Worm (Caenorhabditis elegans) whole organism, dauer: ENCODE measurements around the gene nhr-249.

ENCODE experiments used
- unc-62 ChIP-seq: sonication (generic microtip); optimal IDR thresholded peaks from 2 replicates; lab custom pipeline; 2017; ENCODE audit warnings: missing biosample characterization, missing genetic modification reagents, missing genetic modification characterization

nhr-249 gene

DNA sequence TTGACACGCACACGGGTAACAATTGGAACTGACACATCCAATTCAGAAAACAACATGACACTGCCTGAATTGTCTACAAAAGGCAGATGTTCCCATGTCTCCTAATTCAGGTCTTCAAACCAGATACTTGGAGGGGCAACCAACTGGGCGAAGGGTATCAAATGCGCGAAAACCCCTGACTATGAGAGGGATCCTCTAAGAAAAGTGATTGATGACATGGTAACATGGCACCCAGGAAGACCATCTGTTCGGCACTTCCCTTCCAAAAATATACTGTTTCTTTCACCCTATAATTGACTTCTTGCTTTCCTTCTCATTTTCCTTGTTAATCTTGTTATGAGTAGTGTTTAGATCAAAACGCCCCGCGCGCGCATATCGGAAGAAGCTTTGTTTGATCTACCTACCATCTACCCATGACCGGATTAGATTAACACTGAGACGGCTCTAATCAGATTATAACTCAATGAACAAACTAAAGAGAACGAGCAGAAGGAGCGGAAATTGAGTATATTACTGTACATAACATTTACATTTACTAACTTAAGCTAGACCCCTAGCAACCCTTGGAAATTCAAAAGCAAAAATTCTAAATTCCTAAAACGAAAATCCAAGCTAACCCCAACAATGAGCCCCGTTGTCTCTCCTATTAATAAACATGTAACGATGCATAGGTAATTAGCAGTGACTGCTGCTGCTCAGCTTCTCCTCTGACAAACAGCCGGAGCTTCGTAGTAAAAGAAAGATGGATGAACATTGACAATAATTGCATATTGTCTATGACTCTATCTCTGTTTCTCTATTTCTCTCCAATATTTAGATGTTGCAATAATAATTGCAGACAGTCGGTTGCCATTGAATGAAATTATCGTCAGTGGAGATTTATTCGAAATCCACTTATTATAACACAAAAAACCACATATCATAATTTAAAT is 12.4 kb upstream of the nhr-249 start:
- no peak for TF ChIP-seq unc-62 (GFP tag; lab: Kevin White, UChicago)

DNA sequence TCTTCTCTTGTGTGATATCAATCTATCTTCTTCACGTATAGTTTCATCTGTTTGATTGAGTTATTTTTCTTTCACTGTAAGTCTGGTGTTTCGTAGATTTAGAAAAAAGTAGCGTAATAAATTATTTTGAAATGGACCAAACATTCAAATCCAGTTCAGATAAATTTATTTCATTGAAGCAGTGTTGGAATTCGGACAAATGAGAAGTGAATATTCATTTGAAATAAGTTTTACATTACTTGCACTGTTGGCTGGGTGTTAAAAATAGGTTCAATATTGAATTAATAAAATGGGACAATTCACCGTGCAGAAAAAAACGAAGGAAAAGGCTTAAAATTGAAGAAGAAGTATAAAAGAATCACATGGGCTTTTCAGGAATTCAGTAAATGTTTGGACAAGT is 6.3 kb upstream of the nhr-249 start:
- no peak for TF ChIP-seq unc-62 (GFP tag; lab: Kevin White, UChicago)

DNA sequence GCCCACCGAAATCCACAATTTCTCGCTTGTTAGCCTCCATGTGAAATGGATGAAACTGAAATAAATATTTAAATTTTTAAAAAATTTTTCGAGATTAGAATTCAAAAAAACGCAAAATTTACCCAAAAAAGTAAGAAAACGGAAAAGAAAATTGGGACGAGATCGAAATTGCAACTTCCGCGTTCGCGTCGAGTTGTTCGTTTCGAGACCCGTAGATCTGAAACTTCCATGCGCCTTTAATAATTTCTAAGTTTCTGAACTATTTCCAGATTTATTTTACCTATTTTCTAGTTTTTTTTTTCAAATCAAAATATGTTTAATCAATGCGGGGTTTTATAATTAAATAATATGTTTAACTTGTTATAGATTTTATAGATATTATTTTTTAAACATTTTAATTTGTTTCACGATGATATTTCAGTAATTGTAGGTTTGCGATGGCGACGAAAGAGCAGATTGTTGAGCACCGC is 4.8 kb upstream of the nhr-249 start, which contains the start of the genes pgl-1 and him-3:
pgl-1 (minus strand) TSS at position 230 of the 470 bp plus-strand sequence.
him-3 (plus strand) TSS at position 420 of the 470 bp plus-strand sequence.
- TF ChIP-seq unc-62 (GFP tag; lab: Kevin White, UChicago) = no peak

DNA sequence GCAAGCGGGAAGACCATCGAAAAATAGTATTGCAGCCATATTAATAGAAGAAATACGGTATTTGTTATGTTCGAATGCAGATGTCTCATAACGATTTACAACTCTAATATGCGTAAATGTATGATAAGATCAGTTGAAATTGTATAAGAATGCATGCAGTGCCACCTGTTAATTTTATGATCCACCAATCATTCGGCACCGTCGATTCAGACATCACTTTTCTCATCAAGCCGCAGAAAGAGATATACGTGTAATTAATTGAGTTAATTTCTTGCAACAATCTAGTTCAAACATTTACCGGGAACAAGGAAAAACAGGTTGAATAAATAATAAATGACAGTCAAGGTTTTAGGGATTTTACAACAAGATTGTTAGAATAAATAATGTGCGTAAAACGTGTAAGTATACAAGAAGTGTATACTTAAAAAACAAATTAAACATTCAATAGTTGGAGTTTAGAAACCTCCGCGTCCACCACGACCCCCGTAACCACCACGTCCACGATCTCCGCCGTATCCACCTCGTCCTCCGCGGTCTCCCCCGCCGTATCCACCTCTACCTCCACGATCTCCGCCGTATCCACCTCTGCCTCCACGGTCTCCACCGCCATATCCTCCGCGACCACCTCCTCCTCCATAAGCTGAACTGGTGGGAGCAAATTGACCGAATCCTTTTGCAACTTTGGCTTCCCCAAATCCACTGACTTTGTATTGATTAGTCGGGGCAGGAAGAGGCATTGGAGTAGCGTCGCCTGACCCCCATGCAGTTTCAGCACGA is 2.0 kb upstream of the nhr-249 start:
- no peak for TF ChIP-seq unc-62 (GFP tag; lab: Kevin White, UChicago)

DNA sequence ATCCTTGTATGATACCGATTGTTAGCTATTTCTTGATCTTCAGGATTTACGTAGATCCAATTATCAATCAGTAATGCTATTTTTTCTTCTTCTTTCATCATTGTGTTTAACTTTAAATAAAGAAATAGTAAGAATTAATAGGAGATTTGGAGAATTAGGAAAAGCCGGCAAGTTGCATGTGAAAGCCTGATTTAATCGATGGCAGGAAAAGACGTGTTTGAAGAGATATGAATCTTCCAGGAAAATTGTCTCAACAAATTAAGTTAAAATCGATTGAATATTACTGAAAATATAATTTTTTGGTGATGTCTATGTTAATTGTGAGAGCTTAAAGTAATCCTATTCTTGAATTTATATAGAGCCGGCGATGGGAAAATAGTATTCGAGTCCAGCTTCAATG is 1.1 kb downstream of the nhr-249 start, which contains the start of gene ZK381.62:
ZK381.62 (minus strand) TSS at position 101 of the 400 bp plus-strand sequence.
- no peak for TF ChIP-seq unc-62 (GFP tag; lab: Kevin White, UChicago)

DNA sequence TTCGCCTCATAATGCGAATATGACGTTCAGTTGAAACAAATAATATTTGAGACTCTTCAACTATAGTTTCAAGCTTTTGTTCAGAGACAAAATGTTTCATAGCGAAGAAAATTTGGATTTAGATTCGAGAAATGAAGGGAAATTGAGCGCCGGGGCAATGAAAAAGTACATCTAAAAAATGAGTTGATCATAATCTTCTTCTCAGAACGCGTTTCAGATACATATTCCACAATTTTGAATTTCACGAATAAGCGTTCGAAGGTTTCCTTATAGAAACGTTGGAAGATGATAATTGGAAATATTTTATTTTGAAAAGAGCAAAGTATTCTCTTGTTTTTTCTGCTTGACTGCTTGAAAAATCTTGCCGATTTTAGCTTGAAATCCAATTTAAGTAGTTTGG is 2.1 kb downstream of the nhr-249 start, which contains the start of gene ZK381.8:
ZK381.8 (minus strand) TSS at position 101 of the 400 bp plus-strand sequence.
- TF ChIP-seq unc-62 (GFP tag; lab: Kevin White, UChicago) = no peak

DNA sequence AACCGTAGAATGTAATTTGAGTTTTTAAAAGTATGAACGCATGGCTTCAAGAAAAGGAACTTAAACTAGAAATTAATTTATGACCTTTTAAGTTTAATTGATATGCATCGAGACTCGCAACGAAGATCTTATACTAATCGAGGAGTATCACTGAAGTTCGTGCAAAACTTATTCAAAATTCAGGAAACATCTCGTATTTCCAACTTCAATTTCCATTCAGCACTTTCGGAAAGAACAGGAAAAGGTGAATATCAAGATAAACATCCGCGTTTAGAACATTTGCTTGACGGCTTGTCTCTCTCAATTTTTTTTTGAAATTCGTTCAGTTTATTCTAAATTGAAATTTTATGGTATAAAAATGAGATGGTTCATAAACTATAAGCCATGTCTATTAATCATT is 7.1 kb downstream of the nhr-249 start, which contains the start of gene ZK381.2:
ZK381.2 (plus strand) TSS at position 301 of the 400 bp plus-strand sequence.
- no peak for TF ChIP-seq unc-62 (GFP tag; lab: Kevin White, UChicago)

DNA sequence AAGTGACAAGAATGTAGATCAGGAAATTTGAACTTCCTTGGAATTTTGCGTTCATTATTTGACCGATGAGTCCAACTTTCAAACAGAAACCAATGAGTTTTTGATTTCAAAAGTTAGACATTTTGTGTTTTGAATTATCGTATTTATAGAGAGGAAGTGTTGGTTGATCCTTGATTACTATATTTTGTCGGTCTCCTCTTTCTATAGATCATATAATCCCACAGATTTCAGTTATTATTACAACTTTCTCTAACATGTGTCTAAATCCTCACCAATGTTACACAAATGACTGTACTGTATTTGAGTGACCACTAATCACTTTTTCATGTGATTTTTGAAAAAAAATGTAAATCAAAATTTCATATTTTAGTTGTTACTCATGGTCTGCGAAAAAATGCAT is 7.8 kb downstream of the nhr-249 start, which contains the start of gene B0478.3:
B0478.3 (minus strand) TSS at position 101 of the 400 bp plus-strand sequence.
- TF ChIP-seq unc-62 (GFP tag; lab: Kevin White, UChicago) = no peak

DNA sequence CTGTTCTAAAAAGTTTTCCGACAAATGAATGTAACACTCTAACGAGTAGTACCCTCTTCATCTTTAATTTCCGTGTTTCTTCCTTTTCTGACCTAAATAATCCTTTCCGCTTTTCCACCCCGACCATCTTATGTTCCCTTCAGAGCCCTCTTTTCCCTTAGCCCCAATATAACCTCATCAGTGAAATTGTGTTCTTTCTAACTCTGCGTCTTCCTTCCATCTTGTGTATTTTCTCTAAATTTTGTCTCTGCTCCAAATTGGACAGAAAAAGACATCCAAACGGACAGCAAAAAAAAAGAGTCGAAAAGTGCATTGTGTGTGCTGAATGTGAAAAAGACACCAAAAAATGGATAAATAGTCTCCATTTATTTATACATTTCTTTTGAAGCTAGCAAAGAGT is 12.8 kb downstream of the nhr-249 start:
- no peak for TF ChIP-seq unc-62 (GFP tag; lab: Kevin White, UChicago)

DNA sequence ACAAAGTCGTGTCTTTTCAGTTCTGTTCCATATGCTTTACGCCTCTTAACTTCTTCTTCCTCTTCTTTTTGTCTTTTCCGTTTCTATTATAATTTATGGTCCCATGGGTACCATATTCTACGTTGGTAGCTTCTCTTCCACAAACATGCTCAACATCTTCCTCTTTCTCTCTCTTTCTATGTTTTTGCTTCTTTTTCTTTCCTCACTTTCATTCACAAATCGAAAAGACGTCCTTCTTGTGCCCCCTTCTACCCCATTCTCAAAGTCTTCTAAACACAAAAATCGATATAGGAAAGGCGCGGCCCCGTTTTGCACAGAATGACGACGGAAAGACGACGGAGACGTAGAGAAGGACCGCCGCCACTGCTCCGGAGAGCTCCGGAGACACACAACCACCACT is 13.6 kb downstream of the nhr-249 start:
- TF ChIP-seq unc-62 (GFP tag; lab: Kevin White, UChicago) = no peak

DNA sequence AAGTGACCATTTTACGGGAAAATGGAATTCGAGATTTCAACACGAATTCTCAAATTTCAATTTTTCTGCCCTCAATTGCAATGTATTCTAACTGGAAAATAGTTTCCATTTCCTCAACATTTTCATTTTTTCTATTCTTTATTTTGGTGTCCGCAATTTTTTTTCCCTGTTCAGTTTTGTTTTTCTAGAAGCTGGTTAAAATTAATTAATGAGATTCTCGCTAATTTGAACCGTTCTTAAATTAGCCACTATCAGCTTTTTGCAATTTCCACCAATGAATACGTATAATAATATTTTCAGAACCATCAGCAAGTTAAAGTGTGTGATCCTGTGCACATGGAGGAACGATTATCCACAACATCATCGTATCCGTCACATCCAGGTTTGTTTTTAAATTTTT is 15.0 kb downstream of the nhr-249 start, which contains the start of gene jnk-1:
jnk-1 (plus strand) TSS at position 301 of the 400 bp plus-strand sequence.
- TF ChIP-seq unc-62 (GFP tag; lab: Kevin White, UChicago) = no peak

DNA sequence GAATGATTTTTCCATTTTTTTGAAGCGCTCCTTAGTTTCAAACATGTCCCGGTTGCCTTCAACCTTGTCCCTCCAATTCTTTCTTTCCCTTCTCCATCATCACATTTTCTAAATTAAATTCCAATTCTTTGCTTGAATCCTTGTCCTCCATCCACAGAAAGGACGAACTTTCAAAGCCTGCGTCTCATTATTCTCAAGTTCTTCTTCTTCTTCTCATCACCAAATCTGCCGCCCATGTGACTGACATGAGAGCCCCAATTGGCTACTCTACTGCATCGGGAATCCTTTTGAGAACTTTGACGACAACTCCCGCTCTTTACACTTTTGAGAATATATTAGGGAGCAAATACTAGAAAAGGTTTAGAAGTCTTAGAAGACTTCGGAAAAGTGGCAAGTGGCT is 15.7 kb downstream of the nhr-249 start:
- no peak for TF ChIP-seq unc-62 (GFP tag; lab: Kevin White, UChicago)

DNA sequence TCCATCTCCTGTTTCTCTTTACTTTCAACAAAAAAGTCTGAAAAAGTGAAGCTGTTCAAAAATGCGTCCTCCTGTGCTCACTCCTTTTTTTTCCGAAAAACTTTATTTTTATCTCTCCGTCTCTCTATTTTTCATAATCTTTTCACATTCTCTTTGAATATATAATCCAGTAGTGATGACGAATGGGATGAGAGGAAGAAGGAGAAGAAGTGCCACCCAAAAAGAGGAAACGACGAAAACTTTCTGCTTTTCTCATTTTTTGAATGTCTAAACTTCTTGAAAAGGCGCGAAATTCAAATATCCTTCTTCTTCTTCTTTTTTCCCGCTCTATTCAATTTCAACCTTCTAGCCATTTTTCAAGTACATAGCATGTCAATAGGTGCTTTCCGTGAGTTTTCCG is 17.6 kb downstream of the nhr-249 start:
- no peak for TF ChIP-seq unc-62 (GFP tag; lab: Kevin White, UChicago)

DNA sequence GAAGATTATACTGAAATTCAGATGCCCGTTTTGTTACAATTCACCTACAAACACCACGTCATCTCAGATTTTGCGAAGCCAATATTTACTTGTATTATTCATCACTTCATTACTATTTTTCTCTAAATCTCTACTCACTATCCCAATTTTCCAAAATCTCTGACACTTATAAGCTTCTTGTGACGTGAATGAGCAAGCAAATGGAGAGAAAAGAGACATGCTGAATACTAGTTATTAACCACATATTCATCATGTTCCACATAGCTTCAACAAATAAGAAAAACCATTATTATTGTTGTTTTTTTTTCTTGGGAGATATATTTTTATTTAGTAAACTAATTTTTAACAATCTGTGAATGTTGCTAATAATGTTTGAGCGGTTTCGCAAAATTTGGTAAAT is 21.1 kb downstream of the nhr-249 start:
- TF ChIP-seq unc-62 (GFP tag; lab: Kevin White, UChicago) = no peak

DNA sequence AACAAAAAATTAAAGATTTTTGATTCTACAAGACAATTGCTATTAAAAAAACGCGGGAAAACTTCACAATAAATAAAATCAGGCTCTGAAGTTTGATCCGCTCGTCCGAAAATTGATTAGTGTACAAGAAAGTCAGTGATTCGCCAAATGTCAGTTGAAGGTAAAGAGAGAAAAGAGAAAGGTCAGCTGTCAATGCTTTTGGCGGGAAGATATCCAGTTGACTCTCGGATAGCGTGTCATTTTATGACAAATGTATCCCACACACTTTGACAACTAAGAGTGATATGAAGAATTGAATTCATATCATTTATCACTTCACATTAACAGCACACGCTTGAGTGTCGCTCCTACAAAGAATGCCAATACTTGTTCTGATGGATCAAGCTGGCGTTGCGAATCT is 25.5 kb downstream of the nhr-249 start:
- TF ChIP-seq unc-62 (GFP tag; lab: Kevin White, UChicago) = no peak
